Worm (Caenorhabditis elegans) whole organism, L1 larva: ENCODE measurements around the gene ceh-33.

Experiments
- C04F5.9 ChIP-seq: sonication (generic microtip); optimal IDR thresholded peaks from 2 replicates; lab custom pipeline; 2016; ENCODE audit warnings: missing genetic modification characterization, missing compliant biosample characterization
- C16A3.4 ChIP-seq: fragments of 150-350 bp; optimal IDR thresholded peaks from 2 replicates; lab custom pipeline; 2014; ENCODE audit warnings: missing biosample characterization, missing genetic modification characterization
- Y116A8C.19 ChIP-seq: sonication (generic microtip); optimal IDR thresholded peaks from 2 replicates; lab custom pipeline; 2016; ENCODE audit warnings: missing compliant biosample characterization, missing genetic modification characterization, borderline replicate concordance
- aha-1 ChIP-seq: fragments of 150-350 bp; optimal IDR thresholded peaks from 2 replicates; lab custom pipeline; 2014; ENCODE audit warnings: missing biosample characterization, missing genetic modification characterization
- aly-2 ChIP-seq: fragments of 150-350 bp; optimal IDR thresholded peaks from 2 replicates; lab custom pipeline; 2014; ENCODE audit warnings: missing biosample characterization, missing genetic modification characterization
- ama-1 ChIP-seq: fragments of 150-350 bp; optimal IDR thresholded peaks from 2 replicates; lab custom pipeline; 2014
- ceh-8 ChIP-seq: fragments of 200-800 bp; sonication (Bioruptor generic); optimal IDR thresholded peaks from 2 replicates; lab custom pipeline; 2018; ENCODE audit warnings: mild to moderate bottlenecking, missing genetic modification characterization, moderate library complexity, missing compliant biosample characterization
- ceh-82 ChIP-seq, 3 experiments: fragments of 150-350 bp in 1 of 3; sonication (generic microtip) in 2 of 3; optimal IDR thresholded peaks; 2 replicates each; lab custom pipeline; 2014 to 2017; ENCODE audit warnings: missing biosample characterization in 3 of 3, missing genetic modification characterization in 3 of 3
- ceh-88 ChIP-seq: fragments of 200-800 bp; sonication (Bioruptor generic); IDR thresholded peaks from 2 replicates; pipeline ENCODE4 v1.3.6; 2022; ENCODE audit warnings: missing genetic modification characterization, missing compliant biosample characterization
- ceh-90 ChIP-seq: sonication (generic microtip); optimal IDR thresholded peaks from 2 replicates; lab custom pipeline; 2016; ENCODE audit warnings: missing genetic modification characterization, missing compliant biosample characterization
- dsc-1 ChIP-seq: sonication (generic microtip); optimal IDR thresholded peaks from 2 replicates; lab custom pipeline; 2016; ENCODE audit warnings: mild to moderate bottlenecking, missing genetic modification characterization, missing compliant biosample characterization
- efl-1 ChIP-seq, 4 experiments: fragments of 150-350 bp; optimal IDR thresholded peaks in 3 of 4; peaks in 1 of 4; 1 replicate in 1 of 4; 2 replicates in 3 of 4; lab custom pipeline; 2014; ENCODE audit warnings: missing biosample characterization in 2 of 4, missing genetic modification characterization in 2 of 4, missing genetic modification reagents in 2 of 4
- egl-27 ChIP-seq, 2 experiments: fragments of 150-350 bp in 1 of 2; sonication (generic microtip); optimal IDR thresholded peaks; 3 replicates each; lab custom pipeline; 2017 to 2018; ENCODE audit warnings: missing biosample characterization in 2 of 2, missing genetic modification characterization in 2 of 2, missing genetic modification reagents in 2 of 2
- ets-5 ChIP-seq: fragments of 200-800 bp; sonication (Bioruptor generic); IDR thresholded peaks from 2 replicates; pipeline ENCODE4 v1.3.6; 2022; ENCODE audit warnings: missing genetic modification characterization, missing compliant biosample characterization
- fkh-10 ChIP-seq: sonication (generic microtip); optimal IDR thresholded peaks from 2 replicates; lab custom pipeline; 2017; ENCODE audit warnings: missing biosample characterization, missing genetic modification reagents, missing genetic modification characterization
- fkh-8 ChIP-seq: sonication (generic microtip); optimal IDR thresholded peaks from 2 replicates; lab custom pipeline; 2016; ENCODE audit warnings: mild to moderate bottlenecking, missing genetic modification characterization, missing compliant biosample characterization
- isw-1 ChIP-seq: fragments of 200-800 bp; sonication (Bioruptor generic); IDR thresholded peaks from 2 replicates; pipeline ENCODE4 v1.3.6; 2022; ENCODE audit warnings: missing genetic modification characterization, missing compliant biosample characterization
- lin-35 ChIP-seq, 2 experiments: fragments of 150-350 bp; optimal IDR thresholded peaks; 2 replicates each; lab custom pipeline; 2014; ENCODE audit warnings: missing biosample characterization in 2 of 2, missing genetic modification characterization in 2 of 2, missing genetic modification reagents in 2 of 2
- lin-39 ChIP-seq: fragments of 150-350 bp; optimal IDR thresholded peaks from 2 replicates; lab custom pipeline; 2014; ENCODE audit warnings: missing biosample characterization, missing genetic modification reagents, missing genetic modification characterization
- lir-3 ChIP-seq: sonication (generic microtip); optimal IDR thresholded peaks from 2 replicates; lab custom pipeline; 2016; ENCODE audit warnings: mild to moderate bottlenecking, missing genetic modification characterization, moderate library complexity, missing compliant biosample characterization; ENCODE audit not compliant: poor library complexity
- mab-9 ChIP-seq: fragments of 200-800 bp; sonication (Bioruptor generic); IDR thresholded peaks from 2 replicates; pipeline ENCODE4 v1.3.6; 2022; ENCODE audit warnings: missing genetic modification reagents, missing genetic modification characterization, missing compliant biosample characterization
- mdl-1 ChIP-seq, 2 experiments: fragments of 150-350 bp; optimal IDR thresholded peaks; 2 replicates each; lab custom pipeline; 2014 to 2017; ENCODE audit warnings: missing biosample characterization in 2 of 2, missing genetic modification characterization in 2 of 2, inconsistent platforms in 1 of 2
- mep-1 ChIP-seq: fragments of 150-350 bp; optimal IDR thresholded peaks from 2 replicates; lab custom pipeline; 2014; ENCODE audit warnings: missing biosample characterization, missing genetic modification characterization
- nhr-11 ChIP-seq: fragments of 150-350 bp; optimal IDR thresholded peaks from 2 replicates; lab custom pipeline; 2014; ENCODE audit warnings: missing biosample characterization, missing genetic modification characterization
- nhr-19 ChIP-seq: fragments of 200-800 bp; sonication (Bioruptor generic); conservative IDR thresholded peaks from 2 replicates; pipeline ENCODE4 v1.3.6; 2022; ENCODE audit warnings: missing genetic modification characterization, missing compliant biosample characterization
- nhr-20 ChIP-seq: sonication (generic microtip); optimal IDR thresholded peaks from 2 replicates; lab custom pipeline; 2016; ENCODE audit warnings: mild to moderate bottlenecking, missing genetic modification characterization, missing compliant biosample characterization
- nhr-237 ChIP-seq: fragments of 150-350 bp; optimal IDR thresholded peaks from 2 replicates; lab custom pipeline; 2014; ENCODE audit warnings: missing biosample characterization, missing genetic modification characterization
- nhr-28 ChIP-seq: fragments of 150-350 bp; optimal IDR thresholded peaks from 2 replicates; lab custom pipeline; 2014; ENCODE audit warnings: missing biosample characterization, missing genetic modification characterization
- nhr-76 ChIP-seq: sonication (generic microtip); optimal IDR thresholded peaks from 2 replicates; lab custom pipeline; 2017; ENCODE audit warnings: missing biosample characterization, missing genetic modification characterization
- nhr-77 ChIP-seq: fragments of 150-350 bp; optimal IDR thresholded peaks from 2 replicates; lab custom pipeline; 2014; ENCODE audit warnings: missing biosample characterization, missing genetic modification characterization
- nhr-85 ChIP-seq: sonication (generic microtip); peaks from one replicate; lab custom pipeline; 2016; ENCODE audit warnings: missing genetic modification characterization, inconsistent platforms, missing compliant biosample characterization
- nhr-90 ChIP-seq: sonication (generic microtip); optimal IDR thresholded peaks from 2 replicates; lab custom pipeline; 2016; ENCODE audit warnings: mild to moderate bottlenecking, missing genetic modification characterization, missing compliant biosample characterization; ENCODE audit not compliant: poor library complexity
- pag-3 ChIP-seq: sonication (generic microtip); optimal IDR thresholded peaks from 2 replicates; lab custom pipeline; 2017; ENCODE audit warnings: missing genetic modification characterization, mild to moderate bottlenecking, missing compliant biosample characterization, antibody characterized with exemption, borderline replicate concordance; ENCODE audit not compliant: insufficient read depth
- snpc-4 ChIP-seq: fragments of 150-350 bp; optimal IDR thresholded peaks from 2 replicates; lab custom pipeline; 2014; ENCODE audit warnings: missing biosample characterization, missing genetic modification characterization
- sox-4 ChIP-seq: sonication (generic microtip); optimal IDR thresholded peaks from 2 replicates; lab custom pipeline; 2016; ENCODE audit warnings: missing genetic modification characterization, missing compliant biosample characterization
- sup-37 ChIP-seq: fragments of 200-800 bp; sonication (Bioruptor generic); optimal IDR thresholded peaks from 2 replicates; lab custom pipeline; 2018; ENCODE audit warnings: mild to moderate bottlenecking, missing genetic modification characterization, missing compliant biosample characterization
- unc-62 ChIP-seq: fragments of 150-350 bp; optimal IDR thresholded peaks from 2 replicates; lab custom pipeline; 2014; ENCODE audit warnings: missing biosample characterization, missing genetic modification reagents, missing genetic modification characterization
- unc-86 ChIP-seq: sonication (generic microtip); optimal IDR thresholded peaks from 2 replicates; lab custom pipeline; 2016; ENCODE audit warnings: missing genetic modification characterization, missing compliant biosample characterization
- unc-98 ChIP-seq: fragments of 200-800 bp; sonication (Bioruptor generic); IDR thresholded peaks from 2 replicates; pipeline ENCODE4 v1.3.6; 2022; ENCODE audit warnings: missing genetic modification characterization, missing compliant biosample characterization
- vab-15 ChIP-seq: sonication (generic microtip); optimal IDR thresholded peaks from 2 replicates; lab custom pipeline; 2017; ENCODE audit warnings: missing genotype, mild to moderate bottlenecking, missing genetic modification characterization, missing compliant biosample characterization
- xbp-1 ChIP-seq: sonication (generic microtip); optimal IDR thresholded peaks from 2 replicates; lab custom pipeline; 2016; ENCODE audit warnings: missing genetic modification characterization, missing compliant biosample characterization
- zag-1 ChIP-seq: fragments of 150-350 bp; optimal IDR thresholded peaks from 2 replicates; lab custom pipeline; 2014; ENCODE audit warnings: missing biosample characterization, missing genetic modification characterization
- zip-4 ChIP-seq: fragments of 200-800 bp; sonication (Bioruptor generic); optimal IDR thresholded peaks from 2 replicates; lab custom pipeline; 2018; ENCODE audit warnings: mild to moderate bottlenecking, missing genetic modification characterization, moderate library complexity, missing compliant biosample characterization
- ztf-11 ChIP-seq, 2 experiments: sonication (generic microtip); optimal IDR thresholded peaks; 2 replicates each; lab custom pipeline; 2016 to 2017; ENCODE audit warnings: missing genetic modification characterization in 2 of 2, missing biosample characterization in 1 of 2, missing compliant biosample characterization in 1 of 2

ceh-33 gene

ce11 chrV:5336884-5337283, 12.4 kb upstream of the ceh-33 start, which contains the start of gene srg-29:
TSS of gene srg-29 (plus strand) at chrV:5337184.
- TF ChIP-seq efl-1 (optimal IDR thresholded peaks at IDR 0.05; lab: Kevin White, UChicago) (no peak), efl-1 (GFP tag; optimal IDR thresholded peaks at IDR 0.05 in 1 of 2; lab: Kevin White, UChicago) (peak in 1 of 2 experiments; percentile 15), snpc-4 (no peak), ceh-8 (GFP tag; lab: Kevin White, UChicago) (peak; percentile 3)

ce11 chrV:5334588-5334987, 10.1 kb upstream of the ceh-33 start, which contains the start of gene srg-28:
TSS of gene srg-28 (plus strand) at chrV:5334888.
- no peak for TF ChIP-seq ama-1
- TF ChIP-seq sox-4, result no peak
- no peak for TF ChIP-seq ceh-88 (GFP tag; lab: Robert Waterston, UW)
- no peak for TF ChIP-seq efl-1 (optimal IDR thresholded peaks at IDR 0.05; lab: Kevin White, UChicago)
- no peak for TF ChIP-seq efl-1 (GFP tag; optimal IDR thresholded peaks at IDR 0.05 in 1 of 2; lab: Kevin White, UChicago)
- no peak for TF ChIP-seq fkh-10 (GFP tag; lab: Kevin White, UChicago)
- no peak for TF ChIP-seq unc-98
- TF ChIP-seq dsc-1, result no peak
- TF ChIP-seq nhr-76 (tag; lab: Kevin White, UChicago), result no peak
- no peak for TF ChIP-seq xbp-1 (tag; lab: Kevin White, UChicago)
- TF ChIP-seq aha-1 (tag; lab: Kevin White, UChicago), result no peak
- TF ChIP-seq nhr-20, result no peak
- TF ChIP-seq ztf-11 (tag; optimal IDR thresholded peaks at IDR 0.05; lab: Kevin White, UChicago), result no peak
- no peak for TF ChIP-seq sup-37 (GFP tag; lab: Kevin White, UChicago)
- no peak for TF ChIP-seq nhr-77 (tag; lab: Kevin White, UChicago)
- TF ChIP-seq mab-9 (GFP tag; lab: Robert Waterston, UW), result no peak

- TF ChIP-seq efl-1 (optimal IDR thresholded peaks at IDR 0.05; lab: Kevin White, UChicago) (no peak), efl-1 (GFP tag; optimal IDR thresholded peaks at IDR 0.05 in 1 of 2; lab: Kevin White, UChicago) (peak in 1 of 2 experiments; percentile 54), lir-3 (no peak)
These were observed 6.5 kb upstream of the ceh-33 start, which contains the start of gene srg-26 for ce11 chrV:5330967-5331366. TSS of gene srg-26 (plus strand) at chrV:5331267.

ce11 chrV:5329677-5330266, 5.3 kb upstream of the ceh-33 start:
- TF ChIP-seq ztf-11 (tag; optimal IDR thresholded peaks at IDR 0.05; lab: Kevin White, UChicago) (no peak), ceh-90 (tag; lab: Kevin White, UChicago) (no peak), nhr-20 (peak; percentile 60), vab-15 (tag; lab: Kevin White, UChicago) (no peak), zip-4 (GFP tag; lab: Kevin White, UChicago) (no peak), nhr-76 (tag; lab: Kevin White, UChicago) (no peak), pag-3 (tag; lab: Kevin White, UChicago) (peak; percentile 85), ceh-82 (tag; optimal IDR thresholded peaks at IDR 0.05; lab: Kevin White, UChicago) (no peak), xbp-1 (tag; lab: Kevin White, UChicago) (no peak), ets-5 (GFP tag; lab: Robert Waterston, UW) (no peak), nhr-90 (tag; lab: Kevin White, UChicago) (peak; percentile 67), C04F5.9 (no peak), nhr-19 (GFP tag; lab: Robert Waterston, UW) (no peak), unc-98 (no peak), fkh-8 (tag; lab: Kevin White, UChicago) (no peak), lin-35 (GFP tag; optimal IDR thresholded peaks at IDR 0.05; lab: Kevin White, UChicago) (peak in 1 of 2 experiments; percentile 6), nhr-237 (tag; lab: Kevin White, UChicago) (peak; percentile 14), egl-27 (tag; optimal IDR thresholded peaks at IDR 0.05; lab: Kevin White, UChicago) (no peak), C16A3.4 (peak; percentile 26), aly-2 (tag; lab: Kevin White, UChicago) (no peak), Y116A8C.19 (tag; lab: Kevin White, UChicago) (no peak), snpc-4 (peak; percentile 6), zag-1 (no peak), aha-1 (tag; lab: Kevin White, UChicago) (no peak), nhr-85 (tag; lab: Kevin White, UChicago) (peak; percentile 66), nhr-11 (tag; lab: Kevin White, UChicago) (no peak), mep-1 (peak; percentile 59), unc-86 (no peak), mdl-1 (tag; optimal IDR thresholded peaks at IDR 0.05; lab: Kevin White, UChicago) (no peak), isw-1 (no peak), fkh-10 (GFP tag; lab: Kevin White, UChicago) (no peak), nhr-28 (tag; lab: Kevin White, UChicago) (no peak), unc-62 (no peak), ama-1 (no peak), lin-39 (tag; lab: Kevin White, UChicago) (no peak)
